Worm (Caenorhabditis elegans): ENCODE data around the gene Y59E9AL.36.
"Not testable (repeated sequence)": the region's sequence is repeated elsewhere in the genome, so short reads cannot be mapped to it uniquely, and the experiment has no call there.

The Y59E9AL.36 gene

ce11 chrIV:5169335-5169734, 39.9 kb downstream of the Y59E9AL.36 start:
- no peak for TF ChIP-seq elt-3 (tag; optimal IDR thresholded peaks at IDR 0.05)
- peak; percentile 59 for TF ChIP-seq nhr-2 (tag; optimal IDR thresholded peaks at IDR 0.05)
- no peak for TF ChIP-seq nhr-28 (tag; optimal IDR thresholded peaks at IDR 0.05)
- peak; percentile 75 for TF ChIP-seq unc-120 (tag; optimal IDR thresholded peaks at IDR 0.05; ENCODE audit: poor library complexity, severe bottlenecking)
- TF ChIP-seq hlh-1 (tag; optimal IDR thresholded peaks at IDR 0.05): peak; percentile 85
- peak; percentile 59 for TF ChIP-seq unc-62 (GFP tag; optimal IDR thresholded peaks at IDR 0.05)
- TF ChIP-seq mls-2 (tag; optimal IDR thresholded peaks at IDR 0.05): no peak
- TF ChIP-seq ceh-39 (tag; optimal IDR thresholded peaks at IDR 0.05): peak; percentile 68

- TF ChIP-seq flh-1 (GFP tag; optimal IDR thresholded peaks at IDR 0.05): no peak
- no peak for TF ChIP-seq mls-2 (tag; optimal IDR thresholded peaks at IDR 0.05)
- TF ChIP-seq mab-5 (tag; optimal IDR thresholded peaks at IDR 0.05): no peak
- TF ChIP-seq sptf-1 (tag; optimal IDR thresholded peaks at IDR 0.05): no peak
These were observed 43.3 kb downstream of the Y59E9AL.36 start, which contains the start of gene ptp-5.1 for ce11 chrIV:5166030-5166429. TSS of gene ptp-5.1 (plus strand) at chrIV:5166330.

DNA sequence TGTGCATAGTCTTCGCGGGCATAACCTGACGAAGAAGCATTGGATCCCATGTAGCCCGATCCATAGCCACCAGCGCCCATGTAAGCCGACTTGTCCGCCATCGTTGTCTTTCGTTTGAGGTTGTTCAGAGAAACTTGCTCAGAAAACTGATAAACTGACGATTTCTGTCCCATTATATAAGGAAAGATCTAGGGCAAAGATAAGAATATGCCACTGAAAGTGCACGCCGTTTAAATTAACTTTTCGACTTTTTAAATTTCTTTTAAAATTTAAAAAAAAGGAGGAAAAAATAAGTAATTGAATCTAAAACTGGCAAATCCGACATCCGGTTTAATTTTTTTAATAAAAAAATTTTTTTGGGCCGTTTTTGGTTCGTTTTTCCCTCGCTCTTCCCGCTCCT, 43.7 kb downstream of the Y59E9AL.36 start, which contains the start of gene nspd-6:
TSS of gene nspd-6 (minus strand) at position 101 of the 400 bp plus-strand sequence.
- not testable (repeated sequence) for TF ChIP-seq nhr-76, pha-4, ceh-39 (tag; optimal IDR thresholded peaks at IDR 0.05)

- not testable (repeated sequence) for TF ChIP-seq ceh-39, sptf-1, lsy-2 (tag; optimal IDR thresholded peaks at IDR 0.05)
These were observed 46.3 kb downstream of the Y59E9AL.36 start, which contains the start of the genes nspd-3 and C24D10.2 for ce11 chrIV:5162941-5163340. TSS of gene nspd-3 (minus strand) at chrIV:5163041. TSS of gene C24D10.2 (plus strand) at chrIV:5163339.

ce11 chrIV:5160171-5160570, 49.1 kb downstream of the Y59E9AL.36 start, which contains the start of the genes C24D10.6 and C24D10.4:
TSS of gene C24D10.6 (minus strand) at chrIV:5160248.
TSS of gene C24D10.4 (plus strand) at chrIV:5160522.
- TF ChIP-seq lin-13 (tag; optimal IDR thresholded peaks at IDR 0.05) (no peak), elt-3 (tag; optimal IDR thresholded peaks at IDR 0.05) (no peak), hlh-1 (tag; optimal IDR thresholded peaks at IDR 0.05) (no peak), bed-3 (GFP tag; optimal IDR thresholded peaks at IDR 0.05) (no peak), ceh-39 (tag; optimal IDR thresholded peaks at IDR 0.05) (no peak), pha-4 (tag; optimal IDR thresholded peaks at IDR 0.05) (no peak), unc-62 (GFP tag; optimal IDR thresholded peaks at IDR 0.05) (no peak), ces-1 (GFP tag; optimal IDR thresholded peaks at IDR 0.05) (peak; percentile 22), zip-8 (tag; optimal IDR thresholded peaks at IDR 0.05) (no peak), mls-2 (tag; optimal IDR thresholded peaks at IDR 0.05) (no peak), elt-1 (tag; optimal IDR thresholded peaks at IDR 0.05; ENCODE audit: borderline replicate concordance, insufficient read depth) (peak; percentile 37)

DNA sequence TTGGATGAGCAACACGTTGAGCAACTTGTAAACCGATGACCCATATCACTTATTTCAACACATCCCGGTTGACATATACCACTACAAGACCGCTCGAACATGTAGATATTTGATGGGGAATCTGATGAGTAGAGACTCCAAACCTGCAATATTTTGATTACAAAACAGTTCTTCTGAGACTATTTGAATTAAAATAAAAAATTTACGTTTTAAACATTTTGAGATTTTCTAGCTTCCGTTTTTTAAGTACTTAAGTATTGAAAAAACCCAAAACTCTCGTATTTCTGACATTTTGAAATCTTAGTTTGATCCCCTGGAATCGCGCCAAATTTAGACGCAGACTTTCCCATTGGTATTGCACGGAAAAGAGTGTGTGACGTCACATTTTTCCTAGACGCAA, 52.1 kb downstream of the Y59E9AL.36 start, which contains the start of gene C24D10.49:
TSS of gene C24D10.49 (minus strand) at position 101 of the 400 bp plus-strand sequence.
- peak; percentile 58 for TF ChIP-seq zip-8 (tag; optimal IDR thresholded peaks at IDR 0.05)
- TF ChIP-seq mls-2 (tag; optimal IDR thresholded peaks at IDR 0.05): no peak
